Worm (Caenorhabditis elegans) whole organism, young adult: ENCODE measurements around the gene K02E11.7.

Source experiments
- attf-3 ChIP-seq: fragments of 200-800 bp; sonication (Bioruptor generic); conservative IDR thresholded peaks from 2 replicates; pipeline ENCODE4 v1.3.6; 2022; ENCODE audit warnings: missing genetic modification reagents, missing genetic modification characterization, missing compliant biosample characterization
- egl-18 ChIP-seq: fragments of 200-800 bp; sonication (Bioruptor generic); IDR thresholded peaks from 2 replicates; pipeline ENCODE4 v1.3.6; 2022; ENCODE audit warnings: missing genetic modification reagents, missing genetic modification characterization, missing compliant biosample characterization
- mcd-1 ChIP-seq: fragments of 200-800 bp; sonication (Bioruptor generic); IDR thresholded peaks from 2 replicates; pipeline ENCODE4 v1.3.6; 2022; ENCODE audit warnings: missing genetic modification reagents, missing genetic modification characterization, missing compliant biosample characterization
- snpc-4 ChIP-seq, 5 experiments: fragments of 150-350 bp in 1 of 5; sonication (generic microtip) in 4 of 5; optimal IDR thresholded peaks; 2 replicates each; lab custom pipeline; 2014 to 2018; ENCODE audit warnings: missing genetic modification characterization in 5 of 5, missing biosample characterization in 3 of 5, antibody characterized with exemption in 2 of 5, mild to moderate bottlenecking in 2 of 5, missing compliant biosample characterization in 2 of 5, missing genotype in 2 of 5, moderate library complexity in 2 of 5, missing genetic modification reagents in 1 of 5
- unc-130 ChIP-seq: sonication (generic microtip); optimal IDR thresholded peaks from 2 replicates; lab custom pipeline; 2016; ENCODE audit warnings: missing genetic modification reagents, missing genetic modification characterization, missing compliant biosample characterization

DNA sequence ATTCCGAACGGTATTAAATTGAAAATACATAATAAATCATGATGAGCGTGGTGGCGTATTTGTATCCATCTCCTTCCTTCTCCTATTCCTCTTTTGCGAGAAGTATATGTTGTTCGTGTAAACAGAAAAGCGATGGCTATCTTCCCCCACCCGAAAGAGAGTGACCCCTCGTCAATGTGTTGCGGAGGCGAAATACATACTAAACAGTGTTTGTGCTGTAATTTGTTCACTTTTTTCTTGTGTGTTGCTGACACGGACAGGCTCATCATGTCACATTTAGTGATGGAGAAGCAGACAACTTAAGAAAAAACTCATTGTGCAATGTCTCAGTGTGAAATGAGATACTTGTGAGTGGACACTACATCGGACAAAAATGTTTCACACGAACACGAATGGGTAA, 22.5 kb downstream of the K02E11.7 start:
- TF ChIP-seq egl-18 (GFP tag; lab: Robert Waterston, UW), result no peak
- no peak for TF ChIP-seq mcd-1 (GFP tag; lab: Robert Waterston, UW)
- TF ChIP-seq unc-130 (GFP tag; lab: Kevin White, UChicago), result no peak
- no peak for TF ChIP-seq attf-3 (GFP tag; lab: Robert Waterston, UW)
- TF ChIP-seq snpc-4 (GFP tag; optimal IDR thresholded peaks at IDR 0.05; lab: Kevin White, UChicago), result no peak
- TF ChIP-seq snpc-4 (tag; optimal IDR thresholded peaks at IDR 0.05; lab: Kevin White, UChicago), result no peak
